Worm (Caenorhabditis elegans): ENCODE measurements around the gene ire-1.

Gene ire-1

DNA sequence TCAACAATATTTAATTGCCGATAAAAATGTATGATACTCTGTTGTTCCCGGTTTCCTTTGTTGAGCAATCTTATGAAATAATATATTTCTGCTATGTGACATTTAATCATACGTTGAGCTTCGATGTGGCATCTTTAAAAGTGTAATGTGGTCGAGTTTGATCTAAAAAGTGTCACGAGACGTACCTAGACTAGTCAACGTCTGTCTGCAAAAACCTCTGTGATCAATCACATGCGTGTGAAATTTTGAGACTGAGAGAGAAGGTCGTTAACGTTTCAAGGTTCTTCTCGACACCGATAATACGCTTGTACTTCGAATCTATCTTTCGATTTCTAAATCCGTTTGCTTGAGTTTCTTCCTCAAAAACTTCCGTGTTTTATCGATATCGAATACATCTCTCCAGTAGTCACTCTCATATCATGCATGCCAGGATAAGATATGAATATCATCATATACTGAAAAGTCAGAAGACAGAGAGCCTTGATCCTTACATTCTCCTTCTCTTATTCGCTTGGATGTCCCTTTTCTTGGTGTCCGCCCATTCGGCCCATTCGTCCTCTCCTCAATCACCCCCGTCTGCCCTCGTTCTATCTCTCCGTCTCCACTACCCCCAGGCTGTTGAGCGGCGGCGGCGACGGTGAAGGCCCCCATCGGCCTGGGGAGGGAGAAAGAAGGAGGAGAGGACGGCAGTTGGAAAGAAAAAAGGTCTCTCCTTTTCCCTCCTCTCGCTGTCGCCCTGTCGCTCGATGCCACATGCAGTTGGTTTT lies 3.7 kb upstream of the ire-1 start (continued):
- TF ChIP-seq ttx-3 (tag; optimal IDR thresholded peaks at IDR 0.05) (peak; percentile 17), ahr-1 (tag; optimal IDR thresholded peaks at IDR 0.05) (no peak), zip-5 (tag; optimal IDR thresholded peaks at IDR 0.05) (no peak)

ce11 chrII:8127794-8128193 lies 3.1 kb upstream of the ire-1 start:
- TF ChIP-seq pha-2 (tag; optimal IDR thresholded peaks at IDR 0.05) (no peak), elt-4 (tag; optimal IDR thresholded peaks at IDR 0.05) (no peak), ttx-3 (tag; optimal IDR thresholded peaks at IDR 0.05) (no peak), dve-1 (tag; optimal IDR thresholded peaks at IDR 0.05) (no peak), hlh-30 (tag; optimal IDR thresholded peaks at IDR 0.05; ENCODE audit: insufficient read depth) (no peak), sox-2 (GFP tag; IDR thresholded peaks at IDR 0.05) (no peak), pros-1 (tag; optimal IDR thresholded peaks at IDR 0.05) (no peak), ceh-45 (GFP tag; IDR thresholded peaks at IDR 0.05) (no peak)

ce11 chrII:8127290-8127689 lies 2.6 kb upstream of the ire-1 start:
- TF ChIP-seq tbx-2 (tag; optimal IDR thresholded peaks at IDR 0.05), result peak; percentile 8
- TF ChIP-seq K09A11.1 (tag; optimal IDR thresholded peaks at IDR 0.05; ENCODE audit: insufficient read depth), result no peak
- peak; percentile 96 for TF ChIP-seq elt-2 (tag; optimal IDR thresholded peaks at IDR 0.05)
- no peak for TF ChIP-seq che-1 (tag; optimal IDR thresholded peaks at IDR 0.05)
- TF ChIP-seq ama-1 (optimal IDR thresholded peaks at IDR 0.05), result no peak
- no peak for TF ChIP-seq ceh-31 (tag; optimal IDR thresholded peaks at IDR 0.05)
- no peak for TF ChIP-seq syd-9 (tag; optimal IDR thresholded peaks at IDR 0.05)
- TF ChIP-seq ttx-3 (tag; optimal IDR thresholded peaks at IDR 0.05), result no peak
- TF ChIP-seq pha-2 (tag; optimal IDR thresholded peaks at IDR 0.05), result no peak
- TF ChIP-seq ahr-1 (tag; optimal IDR thresholded peaks at IDR 0.05), result no peak
- no peak for TF ChIP-seq lin-11 (tag; optimal IDR thresholded peaks at IDR 0.05)
- TF ChIP-seq madf-2 (tag; optimal IDR thresholded peaks at IDR 0.05), result no peak
- TF ChIP-seq ztf-16 (tag; optimal IDR thresholded peaks at IDR 0.05), result no peak
- TF ChIP-seq ceh-48 (tag; optimal IDR thresholded peaks at IDR 0.05), result no peak
- TF ChIP-seq tbx-7 (tag; optimal IDR thresholded peaks at IDR 0.05), result no peak
- peak; percentile 64 for TF ChIP-seq ceh-22 (tag; optimal IDR thresholded peaks at IDR 0.05)
- TF ChIP-seq hlh-13 (GFP tag; optimal IDR thresholded peaks at IDR 0.05), result no peak
- no peak for TF ChIP-seq C08G9.2 (tag; optimal IDR thresholded peaks at IDR 0.05)

ce11 chrII:8126617-8127016 lies 1.9 kb upstream of the ire-1 start:
- peak; percentile 41 for TF ChIP-seq ceh-34 (tag; optimal IDR thresholded peaks at IDR 0.05)
- TF ChIP-seq nhr-11 (tag; optimal IDR thresholded peaks at IDR 0.05), result no peak

- TF ChIP-seq elt-2 (tag; optimal IDR thresholded peaks at IDR 0.05) (no peak), ceh-22 (tag; optimal IDR thresholded peaks at IDR 0.05) (no peak), pros-1 (tag; optimal IDR thresholded peaks at IDR 0.05) (no peak), pqm-1 (tag; optimal IDR thresholded peaks at IDR 0.05) (no peak), ref-2 (tag; optimal IDR thresholded peaks at IDR 0.05) (peak; percentile 16), nhr-232 (tag; optimal IDR thresholded peaks at IDR 0.05) (no peak), ceh-45 (GFP tag; IDR thresholded peaks at IDR 0.05) (no peak), ceh-31 (tag; optimal IDR thresholded peaks at IDR 0.05) (peak; percentile 57), hlh-6 (tag; optimal IDR thresholded peaks at IDR 0.05) (no peak), eyg-1 (tag; optimal IDR thresholded peaks at IDR 0.05) (no peak), ceh-14 (tag; optimal IDR thresholded peaks at IDR 0.05) (peak; percentile 26), tbx-2 (tag; optimal IDR thresholded peaks at IDR 0.05) (no peak), hlh-15 (tag; optimal IDR thresholded peaks at IDR 0.05) (no peak), gmeb-2 (tag; optimal IDR thresholded peaks at IDR 0.05) (no peak), fkh-10 (GFP tag; optimal IDR thresholded peaks at IDR 0.05) (no peak), ceh-19 (GFP tag; optimal IDR thresholded peaks at IDR 0.05) (peak; percentile 39), unc-55 (GFP tag; optimal IDR thresholded peaks at IDR 0.05) (no peak), ceh-48 (tag; optimal IDR thresholded peaks at IDR 0.05) (peak; percentile 63), lin-11 (tag; optimal IDR thresholded peaks at IDR 0.05) (no peak), ceh-9 (tag; optimal IDR thresholded peaks at IDR 0.05) (no peak), unc-3 (GFP tag; conservative IDR thresholded peaks at IDR 0.05) (no peak), unc-3 (tag; optimal IDR thresholded peaks at IDR 0.05) (no peak), ahr-1 (tag; optimal IDR thresholded peaks at IDR 0.05) (no peak), T23F11.4 (GFP tag; optimal IDR thresholded peaks at IDR 0.05) (no peak)
Measured at ce11 chrII:8126132-8126531, 1.4 kb upstream of the ire-1 start.
